Worm (Caenorhabditis elegans): Measurements from ENCODE around the gene T04C12.8.

- no peak for TF ChIP-seq ama-1 (optimal IDR thresholded peaks at IDR 0.05)
- TF ChIP-seq nhr-23 (tag; optimal IDR thresholded peaks at IDR 0.05), result no peak
- no peak for TF ChIP-seq elt-3 (tag; optimal IDR thresholded peaks at IDR 0.05)
- no peak for TF ChIP-seq unc-39 (tag; optimal IDR thresholded peaks at IDR 0.05)
- TF ChIP-seq ztf-11 (tag; optimal IDR thresholded peaks at IDR 0.05), result no peak
- no peak for TF ChIP-seq nhr-6 (tag; optimal IDR thresholded peaks at IDR 0.05)
- TF ChIP-seq blmp-1 (tag; optimal IDR thresholded peaks at IDR 0.05; ENCODE audit: insufficient read depth), result no peak
- TF ChIP-seq nhr-77 (tag; optimal IDR thresholded peaks at IDR 0.05), result no peak
- no peak for TF ChIP-seq lin-13 (GFP tag; optimal IDR thresholded peaks at IDR 0.05)
- no peak for TF ChIP-seq fos-1 (tag; optimal IDR thresholded peaks at IDR 0.05)
- no peak for TF ChIP-seq unc-62 (GFP tag; optimal IDR thresholded peaks at IDR 0.05)
- no peak for TF ChIP-seq skn-1 (tag; optimal IDR thresholded peaks at IDR 0.05)
Observed at ce11 chrV:11027740-11028139, 41.4 kb downstream of the T04C12.8 start.

All from whole organism, L2 larva.